Fruit fly (Drosophila melanogaster): ENCODE results near the gene Nup35.

The Nup35 gene

DNA sequence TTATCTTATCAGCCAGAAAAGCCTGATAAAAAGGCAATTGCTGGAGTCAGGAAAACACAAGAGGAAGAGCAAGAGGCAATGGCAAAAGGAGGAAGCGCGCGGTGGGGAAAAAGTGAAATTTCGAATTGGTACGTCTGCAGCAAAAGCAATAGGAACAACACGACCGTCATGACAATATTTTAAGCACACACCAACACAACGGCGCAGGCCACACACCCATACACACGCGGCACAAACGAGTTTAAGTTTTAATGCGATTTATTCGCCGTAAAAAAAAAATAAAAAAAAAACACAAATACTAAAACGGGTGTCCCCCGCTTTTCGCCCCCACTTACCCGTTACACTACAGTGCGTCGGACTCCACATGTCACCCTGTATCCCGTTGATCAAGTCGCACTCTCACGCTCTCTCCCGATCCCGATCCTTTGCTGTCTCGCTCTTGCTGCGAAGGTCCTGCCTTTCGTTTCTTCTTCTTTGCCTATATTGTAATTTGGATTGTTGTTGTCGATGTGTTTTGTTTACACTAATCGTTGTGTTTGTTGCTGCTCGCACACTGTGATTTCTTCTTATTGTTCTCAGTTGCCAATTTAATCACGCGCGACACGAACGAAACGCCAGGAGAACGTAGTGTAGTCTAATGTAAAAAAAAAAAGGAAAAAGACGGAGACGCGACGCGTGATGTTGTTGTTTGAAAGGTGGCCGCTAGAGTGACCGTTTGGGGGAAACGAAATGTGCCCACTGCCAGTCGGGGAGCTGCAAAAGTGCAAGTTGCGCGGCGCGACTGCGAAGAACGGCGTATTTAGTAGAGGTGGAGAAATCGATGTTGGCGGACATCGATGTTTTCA is 905 bp upstream of the Nup35 start, which contains the start of gene Rip11 (continued):
- TF ChIP-seq phol (tag; optimal IDR thresholded peaks at IDR 0.05) (peak; percentile 19), Spps (tag; optimal IDR thresholded peaks at IDR 0.05) (no peak), ssp (GFP tag; IDR thresholded peaks at IDR 0.05) (no peak), tna (GFP tag; IDR thresholded peaks at IDR 0.05; ENCODE audit: partially characterized antibody) (no peak), pb (GFP tag; optimal IDR thresholded peaks at IDR 0.05) (peak; percentile 24), so (GFP tag; IDR thresholded peaks at IDR 0.05) (no peak), CG30403 (GFP tag; optimal IDR thresholded peaks at IDR 0.05) (peak; percentile 24), Doc3 (GFP tag; IDR thresholded peaks at IDR 0.05; ENCODE audit: partially characterized antibody) (no peak), nmo (GFP tag; optimal IDR thresholded peaks at IDR 0.05) (no peak), exex (tag; optimal IDR thresholded peaks at IDR 0.05) (no peak), CG2712 (tag; optimal IDR thresholded peaks at IDR 0.05) (no peak), zfh1 (GFP tag; IDR thresholded peaks at IDR 0.05) (peak; percentile 43; the same call in 1 of the 3 replicates), CG12659 (GFP tag; optimal IDR thresholded peaks at IDR 0.05) (peak; percentile 17), CG17385 (GFP tag; optimal IDR thresholded peaks at IDR 0.05) (peak; percentile 76), repo (GFP tag; optimal IDR thresholded peaks at IDR 0.05) (peak; percentile 31), Ssrp (tag; optimal IDR thresholded peaks at IDR 0.05) (no peak), seq (GFP tag; IDR thresholded peaks at IDR 0.05) (peak; percentile 28; the same call in 1 of the 2 replicates), CG17912 (GFP tag; optimal IDR thresholded peaks at IDR 0.05) (no peak), maf-S (GFP tag; optimal IDR thresholded peaks at IDR 0.05) (peak; percentile 16), CG7556 (GFP tag; optimal IDR thresholded peaks at IDR 0.05) (no peak), CG11696 (GFP tag; IDR thresholded peaks at IDR 0.05) (no peak), Tbp (GFP tag; optimal IDR thresholded peaks at IDR 0.05) (no peak), Fer3 (tag; optimal IDR thresholded peaks at IDR 0.05) (no peak), Xbp1 (GFP tag; optimal IDR thresholded peaks at IDR 0.05) (peak; percentile 19), Hsf (GFP tag; optimal IDR thresholded peaks at IDR 0.05) (peak; percentile 4), bowl (GFP tag; IDR thresholded peaks at IDR 0.05) (no peak), cg (GFP tag; optimal IDR thresholded peaks at IDR 0.05) (peak; percentile 61), CG11247 (GFP tag; IDR thresholded peaks at IDR 0.05) (no peak), hbn (GFP tag; IDR thresholded peaks at IDR 0.05; ENCODE audit: partially characterized antibody) (0 out of 2 replicates have a peak, but pooled peaks have one; percentile 12), pita (GFP tag; optimal IDR thresholded peaks at IDR 0.05) (no peak), gcm2 (GFP tag; optimal IDR thresholded peaks at IDR 0.05) (peak; percentile 46), slou (GFP tag; optimal IDR thresholded peaks at IDR 0.05) (no peak), CG16815 (GFP tag; optimal IDR thresholded peaks at IDR 0.05) (no peak), MESR4 (GFP tag; optimal IDR thresholded peaks at IDR 0.05) (peak; percentile 67), chn (GFP tag; optimal IDR thresholded peaks at IDR 0.05) (no peak), Hr78 (GFP tag; optimal IDR thresholded peaks at IDR 0.05) (no peak), CrebB (tag; optimal IDR thresholded peaks at IDR 0.05) (no peak), salm (tag; optimal IDR thresholded peaks at IDR 0.05) (no peak), CG17802 (tag; optimal IDR thresholded peaks at IDR 0.05) (no peak), CG11723 (GFP tag; optimal IDR thresholded peaks at IDR 0.05) (no peak), danr (GFP tag; IDR thresholded peaks at IDR 0.05) (no peak), CG11085 (GFP tag; IDR thresholded peaks at IDR 0.05) (no peak), vnd (GFP tag; IDR thresholded peaks at IDR 0.05; ENCODE audit: partially characterized antibody) (no peak), CG16813 (GFP tag; IDR thresholded peaks at IDR 0.05; ENCODE audit: partially characterized antibody) (no peak), gem (tag; optimal IDR thresholded peaks at IDR 0.05) (no peak), CG2199 (GFP tag; IDR thresholded peaks at IDR 0.05) (no peak), CG17186 (GFP tag; optimal IDR thresholded peaks at IDR 0.05) (peak; percentile 70), ken (GFP tag; IDR thresholded peaks at IDR 0.05) (0 out of 3 replicates have a peak, but pooled peaks have one; percentile 4)

Data from whole organism, embryonic.